Worm (Caenorhabditis elegans) whole organism, L4/young adult: ENCODE results near the gene sup-1.

ENCODE experiments used
- W03F9.2 ChIP-seq: fragments of 150-350 bp; optimal IDR thresholded peaks from 2 replicates; lab custom pipeline; 2014; ENCODE audit warnings: missing biosample characterization, missing genetic modification characterization
- dao-5 ChIP-seq: sonication (generic microtip); optimal IDR thresholded peaks from 2 replicates; lab custom pipeline; 2016; ENCODE audit warnings: missing genotype, missing genetic modification characterization, moderate library complexity, missing compliant biosample characterization

DNA sequence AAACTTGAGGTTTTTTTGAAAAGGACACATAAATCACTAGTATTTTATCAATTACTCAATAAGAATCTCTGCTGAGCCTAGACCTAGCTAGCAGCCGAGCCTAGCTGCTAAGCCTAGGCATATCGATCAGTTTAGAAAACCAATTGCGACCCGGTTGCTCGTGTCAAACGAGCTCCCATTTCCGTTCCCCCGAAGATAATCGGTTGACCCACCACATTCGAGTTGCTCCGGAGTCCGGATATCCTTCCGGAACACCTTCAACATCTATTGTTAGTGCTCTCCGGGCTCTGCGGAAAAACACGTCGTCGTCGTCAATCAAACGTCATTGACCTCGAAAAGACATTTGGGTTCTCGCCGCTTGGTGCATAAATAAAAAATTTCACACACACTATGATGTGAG is 53.6 kb downstream of the sup-1 start:
- TF ChIP-seq dao-5 (tag; lab: Kevin White, UChicago) (no peak), W03F9.2 (tag; lab: Kevin White, UChicago) (no peak)
